Worm (Caenorhabditis elegans) whole organism, L3 larva: ENCODE results near the gene tag-340.

Experiments used
- R02D3.7 ChIP-seq: fragments of 150-350 bp; optimal IDR thresholded peaks from 2 replicates; lab custom pipeline; 2014; ENCODE audit warnings: missing biosample characterization, missing genetic modification characterization
- ZK546.5 ChIP-seq: sonication (generic microtip); optimal IDR thresholded peaks from 2 replicates; lab custom pipeline; 2017; ENCODE audit warnings: missing biosample characterization, missing genetic modification characterization
- aly-2 ChIP-seq: fragments of 150-350 bp; optimal IDR thresholded peaks from 2 replicates; lab custom pipeline; 2014; ENCODE audit warnings: missing biosample characterization, missing genetic modification characterization
- ama-1 ChIP-seq: fragments of 150-350 bp; optimal IDR thresholded peaks from 2 replicates; lab custom pipeline; 2018
- ceh-16 ChIP-seq: sonication (generic microtip); optimal IDR thresholded peaks from 2 replicates; lab custom pipeline; 2017; ENCODE audit warnings: missing biosample characterization, missing genetic modification characterization
- ceh-28 ChIP-seq: fragments of 150-350 bp; optimal IDR thresholded peaks from 2 replicates; lab custom pipeline; 2014; ENCODE audit warnings: missing biosample characterization, missing genetic modification reagents, missing genetic modification characterization
- ceh-82 ChIP-seq: fragments of 150-350 bp; optimal IDR thresholded peaks from 2 replicates; lab custom pipeline; 2014; ENCODE audit warnings: missing biosample characterization, missing genetic modification characterization
- ceh-9 ChIP-seq: sonication (generic microtip); optimal IDR thresholded peaks from 2 replicates; lab custom pipeline; 2018; ENCODE audit warnings: missing biosample characterization, missing genetic modification characterization
- egl-27 ChIP-seq: sonication (generic microtip); optimal IDR thresholded peaks from 4 replicates; lab custom pipeline; 2017; ENCODE audit warnings: missing biosample characterization, missing genetic modification reagents, missing genetic modification characterization
- egl-5 ChIP-seq: fragments of 150-350 bp; optimal IDR thresholded peaks from 2 replicates; lab custom pipeline; 2017; ENCODE audit warnings: missing biosample characterization, missing genetic modification reagents, missing genetic modification characterization, inconsistent platforms
- elt-1 ChIP-seq: fragments of 150-350 bp; optimal IDR thresholded peaks from 2 replicates; lab custom pipeline; 2014; ENCODE audit warnings: missing biosample characterization, missing genetic modification characterization
- eor-1 ChIP-seq, 2 experiments: fragments of 150-350 bp; optimal IDR thresholded peaks; 2 replicates each; lab custom pipeline; 2014 to 2018; ENCODE audit warnings: missing biosample characterization in 2 of 2, missing genetic modification characterization in 2 of 2
- fos-1 ChIP-seq: fragments of 150-350 bp; optimal IDR thresholded peaks from 2 replicates; lab custom pipeline; 2014; ENCODE audit warnings: missing biosample characterization, missing genetic modification characterization
- hmg-11 ChIP-seq: sonication (generic microtip); optimal IDR thresholded peaks from 2 replicates; lab custom pipeline; 2016; ENCODE audit warnings: missing genetic modification characterization, missing compliant biosample characterization
- jun-1 ChIP-seq: fragments of 150-350 bp; optimal IDR thresholded peaks from 2 replicates; lab custom pipeline; 2014; ENCODE audit warnings: missing biosample characterization, missing genetic modification reagents, missing genetic modification characterization
- lin-15B ChIP-seq: fragments of 150-350 bp; optimal IDR thresholded peaks from 2 replicates; lab custom pipeline; 2014; ENCODE audit warnings: missing biosample characterization, missing genetic modification characterization
- lsy-12 ChIP-seq: sonication (generic microtip); optimal IDR thresholded peaks from 2 replicates; lab custom pipeline; 2016; ENCODE audit warnings: mild to moderate bottlenecking, missing genetic modification characterization, missing compliant biosample characterization
- mdl-1 ChIP-seq: fragments of 150-350 bp; optimal IDR thresholded peaks from 2 replicates; lab custom pipeline; 2014; ENCODE audit warnings: missing biosample characterization, missing genetic modification characterization
- mml-1 ChIP-seq: fragments of 150-350 bp; sonication (generic microtip); optimal IDR thresholded peaks from 3 replicates; lab custom pipeline; 2014; ENCODE audit warnings: missing biosample characterization, missing genetic modification characterization
- nfya-1 ChIP-seq: sonication (generic microtip); optimal IDR thresholded peaks from 2 replicates; lab custom pipeline; 2017; ENCODE audit warnings: missing genetic modification characterization, mild to moderate bottlenecking, missing compliant biosample characterization, antibody characterized with exemption, moderate library complexity; ENCODE audit not compliant: insufficient read depth
- nhr-12 ChIP-seq: fragments of 150-350 bp; optimal IDR thresholded peaks from 2 replicates; lab custom pipeline; 2014; ENCODE audit warnings: missing biosample characterization, missing genetic modification characterization
- nhr-23 ChIP-seq: fragments of 150-350 bp; optimal IDR thresholded peaks from 2 replicates; lab custom pipeline; 2014; ENCODE audit warnings: missing biosample characterization, missing genetic modification reagents, missing genetic modification characterization
- nhr-25 ChIP-seq: sonication (generic microtip); optimal IDR thresholded peaks from 2 replicates; lab custom pipeline; 2017; ENCODE audit warnings: missing biosample characterization, missing genetic modification characterization
- nhr-28 ChIP-seq: fragments of 150-350 bp; optimal IDR thresholded peaks from 2 replicates; lab custom pipeline; 2014; ENCODE audit warnings: missing biosample characterization, missing genetic modification characterization
- nhr-67 ChIP-seq: fragments of 150-350 bp; optimal IDR thresholded peaks from 2 replicates; lab custom pipeline; 2014; ENCODE audit warnings: missing biosample characterization, missing genetic modification characterization
- nhr-76 ChIP-seq: fragments of 150-350 bp; sonication (generic microtip); optimal IDR thresholded peaks from 5 replicates; lab custom pipeline; 2014; ENCODE audit warnings: missing biosample characterization, missing genetic modification characterization
- nhr-77 ChIP-seq: fragments of 150-350 bp; optimal IDR thresholded peaks from 2 replicates; lab custom pipeline; 2014; ENCODE audit warnings: missing biosample characterization, missing genetic modification characterization
- pha-4 ChIP-seq: fragments of 150-350 bp; optimal IDR thresholded peaks from 2 replicates; lab custom pipeline; 2014; ENCODE audit warnings: missing biosample characterization, missing genetic modification reagents, missing genetic modification characterization
- pqm-1 ChIP-seq: fragments of 150-350 bp; optimal IDR thresholded peaks from 2 replicates; lab custom pipeline; 2017; ENCODE audit warnings: missing biosample characterization, missing genetic modification characterization, inconsistent platforms
- skn-1 ChIP-seq: fragments of 150-350 bp; optimal IDR thresholded peaks from 2 replicates; lab custom pipeline; 2014; ENCODE audit warnings: missing biosample characterization, missing genetic modification characterization
- snpc-4 ChIP-seq: fragments of 150-350 bp; optimal IDR thresholded peaks from 2 replicates; lab custom pipeline; 2014; ENCODE audit warnings: missing biosample characterization, missing genetic modification characterization
- tbx-2 ChIP-seq: sonication (generic microtip); optimal IDR thresholded peaks from 2 replicates; lab custom pipeline; 2016; ENCODE audit warnings: mild to moderate bottlenecking, missing genetic modification characterization, missing compliant biosample characterization
- unc-39 ChIP-seq: sonication (generic microtip); optimal IDR thresholded peaks from 4 replicates; lab custom pipeline; 2017; ENCODE audit warnings: missing biosample characterization, missing genetic modification characterization
- unc-62 ChIP-seq: fragments of 150-350 bp; sonication (generic microtip); optimal IDR thresholded peaks from 4 replicates; lab custom pipeline; 2014; ENCODE audit warnings: missing biosample characterization, missing genetic modification reagents, missing genetic modification characterization
- ztf-11 ChIP-seq: fragments of 150-350 bp; optimal IDR thresholded peaks from 2 replicates; lab custom pipeline; 2014; ENCODE audit warnings: missing biosample characterization, missing genetic modification characterization
- ztf-4 ChIP-seq: fragments of 150-350 bp; optimal IDR thresholded peaks from 2 replicates; lab custom pipeline; 2014; ENCODE audit warnings: missing biosample characterization, missing genetic modification characterization

The tag-340 gene

ce11 chrIII:4932203-4932699 is 31.9 kb downstream of the tag-340 start, which contains the start of the genes C26E6.12 and eri-9:
C26E6.12 (minus strand) TSS chrIII:4932253.
eri-9 (plus strand) TSS chrIII:4932450.
- no peak for TF ChIP-seq lsy-12 (tag; lab: Kevin White, UChicago)
- no peak for TF ChIP-seq nhr-28
- TF ChIP-seq nhr-25 (tag; lab: Kevin White, UChicago), result no peak
- TF ChIP-seq nhr-67 (tag; lab: Kevin White, UChicago), result no peak
- no peak for TF ChIP-seq ceh-82
- TF ChIP-seq pqm-1 (tag; lab: Kevin White, UChicago), result no peak
- TF ChIP-seq fos-1 (tag; lab: Kevin White, UChicago), result no peak
- TF ChIP-seq nhr-23, result no peak
- TF ChIP-seq ceh-9 (tag; lab: Kevin White, UChicago), result no peak
- no peak for TF ChIP-seq lin-15B (tag; lab: Kevin White, UChicago)
- TF ChIP-seq eor-1 (tag; optimal IDR thresholded peaks at IDR 0.05; lab: Kevin White, UChicago), result no peak
- TF ChIP-seq mdl-1 (tag; lab: Kevin White, UChicago), result no peak

ce11 chrIII:4934896-4935628 is 34.8 kb downstream of the tag-340 start, which contains the start of gene mrps-18C:
mrps-18C (plus strand) TSS chrIII:4935578.
- no peak for TF ChIP-seq aly-2 (tag; lab: Kevin White, UChicago)
- no peak for TF ChIP-seq unc-62 (GFP tag; lab: Kevin White, UChicago)
- peak; percentile 3 for TF ChIP-seq hmg-11 (tag; lab: Kevin White, UChicago)
- no peak for TF ChIP-seq ceh-16 (tag; lab: Kevin White, UChicago)
- peak; percentile 13 for TF ChIP-seq pha-4 (tag; lab: Kevin White, UChicago)
- TF ChIP-seq lin-15B (tag; lab: Kevin White, UChicago), result peak; percentile 55

- TF ChIP-seq ceh-9 (tag; lab: Kevin White, UChicago) (no peak), pha-4 (tag; lab: Kevin White, UChicago) (no peak), egl-27 (tag; lab: Kevin White, UChicago) (no peak), elt-1 (tag; lab: Kevin White, UChicago) (no peak), mml-1 (tag; lab: Kevin White, UChicago) (no peak), tbx-2 (tag; lab: Kevin White, UChicago) (no peak), nhr-25 (tag; lab: Kevin White, UChicago) (no peak), nhr-76 (tag; lab: Kevin White, UChicago) (no peak), R02D3.7 (tag; lab: Kevin White, UChicago) (no peak), snpc-4 (no peak), skn-1 (tag; lab: Kevin White, UChicago) (no peak), jun-1 (no peak)
Observed at ce11 chrIII:4937022-4937421, 36.7 kb downstream of the tag-340 start, which contains the start of gene fsn-1. fsn-1 (plus strand) TSS chrIII:4937322.

ce11 chrIII:4939267-4939666 is 39.0 kb downstream of the tag-340 start, which contains the start of gene rpb-2:
rpb-2 (plus strand) TSS chrIII:4939567.
- TF ChIP-seq mdl-1 (tag; lab: Kevin White, UChicago) (no peak), ztf-4 (no peak), tbx-2 (tag; lab: Kevin White, UChicago) (no peak), R02D3.7 (tag; lab: Kevin White, UChicago) (no peak), nhr-12 (tag; lab: Kevin White, UChicago) (no peak), elt-1 (tag; lab: Kevin White, UChicago) (no peak), ceh-82 (no peak), hmg-11 (tag; lab: Kevin White, UChicago) (no peak), ZK546.5 (no peak), ztf-11 (tag; lab: Kevin White, UChicago) (no peak), snpc-4 (no peak), unc-39 (tag; lab: Kevin White, UChicago) (no peak), nhr-76 (tag; lab: Kevin White, UChicago) (no peak), ama-1 (lab: Kevin White, UChicago) (no peak), pqm-1 (tag; lab: Kevin White, UChicago) (no peak)

ce11 chrIII:4944213-4944612 is 43.9 kb downstream of the tag-340 start, which contains the start of gene ntl-9:
ntl-9 (plus strand) TSS chrIII:4944513.
- TF ChIP-seq nhr-12 (tag; lab: Kevin White, UChicago) (no peak), unc-62 (GFP tag; lab: Kevin White, UChicago) (no peak), nfya-1 (tag; lab: Kevin White, UChicago) (no peak), nhr-28 (no peak), egl-5 (tag; lab: Kevin White, UChicago) (no peak), ceh-28 (tag; lab: Kevin White, UChicago) (no peak), ceh-82 (no peak), fos-1 (tag; lab: Kevin White, UChicago) (no peak), lin-15B (tag; lab: Kevin White, UChicago) (no peak), tbx-2 (tag; lab: Kevin White, UChicago) (no peak), skn-1 (tag; lab: Kevin White, UChicago) (no peak), pha-4 (tag; lab: Kevin White, UChicago) (no peak), nhr-77 (no peak)
